Worm (Caenorhabditis elegans) whole organism, late embryonic: Measurements from ENCODE around the gene F07H5.13.

ENCODE experiments used
- C08G9.2 ChIP-seq: sonication (generic microtip); optimal IDR thresholded peaks from 2 replicates; lab custom pipeline; 2016; ENCODE audit warnings: mild to moderate bottlenecking, missing genetic modification characterization, moderate library complexity, missing compliant biosample characterization
- ceh-9 ChIP-seq: sonication (generic microtip); optimal IDR thresholded peaks from 2 replicates; lab custom pipeline; 2016; ENCODE audit warnings: mild to moderate bottlenecking, missing genetic modification characterization, inconsistent platforms, missing compliant biosample characterization
- ets-4 ChIP-seq: sonication (generic microtip); optimal IDR thresholded peaks from 2 replicates; lab custom pipeline; 2016; ENCODE audit warnings: missing genetic modification characterization, missing compliant biosample characterization
- lim-6 ChIP-seq: sonication (generic microtip); optimal IDR thresholded peaks from 2 replicates; lab custom pipeline; 2016; ENCODE audit warnings: missing genetic modification characterization, missing compliant biosample characterization
- pqm-1 ChIP-seq: sonication (generic microtip); optimal IDR thresholded peaks from 2 replicates; lab custom pipeline; 2016; ENCODE audit warnings: missing genetic modification characterization, missing compliant biosample characterization
- tbx-7 ChIP-seq: sonication (generic microtip); optimal IDR thresholded peaks from 2 replicates; lab custom pipeline; 2016; ENCODE audit warnings: missing genotype, missing genetic modification characterization, missing compliant biosample characterization

DNA sequence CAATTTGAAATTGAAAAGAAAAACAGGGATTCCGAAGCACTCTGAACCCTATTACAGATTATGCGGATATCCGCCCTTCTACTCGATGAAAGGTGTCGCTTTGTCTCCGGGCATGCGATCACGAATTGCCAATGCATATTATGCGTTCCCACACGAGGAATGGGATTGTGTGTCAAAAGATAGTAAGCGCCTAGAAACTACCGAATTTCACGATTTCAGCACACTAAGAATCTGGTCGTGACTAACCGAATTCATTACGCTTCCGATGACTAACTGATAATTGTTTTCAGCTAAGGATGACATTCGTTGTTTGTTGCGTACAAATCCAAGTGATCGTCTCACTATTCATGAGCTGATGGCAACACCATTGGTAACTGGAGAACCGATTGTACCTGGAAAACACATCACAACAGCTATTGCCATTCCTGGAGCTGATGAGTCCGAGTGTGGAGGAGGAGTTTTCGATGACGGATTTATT lies 44.0 kb upstream of the F07H5.13 start:
- no peak for TF ChIP-seq ets-4 (tag; lab: Kevin White, UChicago)
- TF ChIP-seq pqm-1 (tag; lab: Kevin White, UChicago) = no peak
- no peak for TF ChIP-seq ceh-9 (tag; lab: Kevin White, UChicago)
- TF ChIP-seq lim-6 (tag; lab: Kevin White, UChicago) = no peak
- no peak for TF ChIP-seq tbx-7 (tag; lab: Kevin White, UChicago)
- TF ChIP-seq C08G9.2 = no peak
